Worm (Caenorhabditis elegans) whole organism, mixed stage, embryonic: ENCODE data around the gene vha-2.

Experiments
- ceh-39 ChIP-seq: fragments of 150-350 bp; optimal IDR thresholded peaks from 2 replicates; lab custom pipeline; 2014; ENCODE audit warnings: missing biosample characterization, missing genetic modification characterization
- ces-1 ChIP-seq: fragments of 150-350 bp; optimal IDR thresholded peaks from 2 replicates; lab custom pipeline; 2014; ENCODE audit warnings: missing biosample characterization, missing genetic modification reagents, missing genetic modification characterization
- drap-1 ChIP-seq: fragments of 200-800 bp; sonication (Bioruptor generic); optimal IDR thresholded peaks from 3 replicates; lab custom pipeline; 2018; ENCODE audit warnings: mild to moderate bottlenecking, missing genetic modification characterization, missing compliant biosample characterization
- elt-1 ChIP-seq: sonication (generic microtip); optimal IDR thresholded peaks from 2 replicates; lab custom pipeline; 2017; ENCODE audit warnings: missing genetic modification characterization, mild to moderate bottlenecking, missing compliant biosample characterization, antibody characterized with exemption, moderate library complexity, borderline replicate concordance; ENCODE audit not compliant: insufficient read depth
- elt-3 ChIP-seq: fragments of 150-350 bp; optimal IDR thresholded peaks from 2 replicates; lab custom pipeline; 2014; ENCODE audit warnings: missing biosample characterization, missing genetic modification characterization
- lin-13 ChIP-seq: fragments of 150-350 bp; optimal IDR thresholded peaks from 2 replicates; lab custom pipeline; 2014; ENCODE audit warnings: missing biosample characterization, missing genetic modification characterization
- mep-1 ChIP-seq: fragments of 150-350 bp; optimal IDR thresholded peaks from 2 replicates; lab custom pipeline; 2017; ENCODE audit warnings: missing biosample characterization, missing genetic modification reagents, missing genetic modification characterization, inconsistent platforms
- nhr-2 ChIP-seq: fragments of 150-350 bp; optimal IDR thresholded peaks from 2 replicates; lab custom pipeline; 2014; ENCODE audit warnings: missing biosample characterization, missing genetic modification characterization
- nhr-76 ChIP-seq: sonication (generic microtip); optimal IDR thresholded peaks from 2 replicates; lab custom pipeline; 2017; ENCODE audit warnings: missing biosample characterization, missing genetic modification characterization
- pha-4 ChIP-seq: fragments of 150-350 bp; optimal IDR thresholded peaks from 2 replicates; lab custom pipeline; 2018; ENCODE audit warnings: missing biosample characterization, missing genetic modification reagents, missing genetic modification characterization
- sem-2 ChIP-seq: fragments of 200-800 bp; sonication (Bioruptor generic); optimal IDR thresholded peaks from 2 replicates; lab custom pipeline; 2018; ENCODE audit warnings: mild to moderate bottlenecking, missing genetic modification characterization, missing compliant biosample characterization
- snpc-4 ChIP-seq: fragments of 150-350 bp; optimal IDR thresholded peaks from 2 replicates; lab custom pipeline; 2014; ENCODE audit warnings: missing biosample characterization, missing genetic modification characterization
- unc-39 ChIP-seq: fragments of 150-350 bp; optimal IDR thresholded peaks from 2 replicates; lab custom pipeline; 2014; ENCODE audit warnings: missing biosample characterization, missing genetic modification characterization
- unc-62 ChIP-seq: fragments of 150-350 bp; optimal IDR thresholded peaks from 2 replicates; lab custom pipeline; 2014; ENCODE audit warnings: missing biosample characterization, missing genetic modification reagents, missing genetic modification characterization

ce11 chrIII:9802045-9802444, 20.1 kb downstream of the vha-2 start:
- no peak for TF ChIP-seq sem-2 (GFP tag; lab: Kevin White, UChicago)
- no peak for TF ChIP-seq unc-62
- no peak for TF ChIP-seq mep-1
- TF ChIP-seq ces-1 (GFP tag; lab: Kevin White, UChicago) = no peak
- TF ChIP-seq snpc-4 = no peak
- no peak for TF ChIP-seq lin-13
- TF ChIP-seq elt-1 (tag; lab: Kevin White, UChicago) = no peak
- TF ChIP-seq pha-4 (tag; lab: Kevin White, UChicago) = no peak
- no peak for TF ChIP-seq unc-39
- no peak for TF ChIP-seq ceh-39
- TF ChIP-seq elt-3 (tag; lab: Kevin White, UChicago) = no peak
- TF ChIP-seq drap-1 (GFP tag; lab: Kevin White, UChicago) = no peak
- TF ChIP-seq nhr-76 = no peak
- TF ChIP-seq nhr-2 (tag; lab: Kevin White, UChicago) = no peak
